Worm (Caenorhabditis elegans) whole organism, L2 larva: ENCODE measurements around the gene B0303.11.

Source experiments
- ZK546.5 ChIP-seq: sonication (generic microtip); optimal IDR thresholded peaks from 2 replicates; lab custom pipeline; 2017; ENCODE audit warnings: missing biosample characterization, missing genetic modification characterization
- egl-27 ChIP-seq: sonication (generic microtip); optimal IDR thresholded peaks from 3 replicates; lab custom pipeline; 2017; ENCODE audit warnings: missing biosample characterization, missing genetic modification reagents, missing genetic modification characterization
- mdl-1 ChIP-seq, 2 experiments: fragments of 150-350 bp in 1 of 2; sonication (generic microtip) in 1 of 2; optimal IDR thresholded peaks; 2 replicates each; lab custom pipeline; 2017; ENCODE audit warnings: missing biosample characterization in 2 of 2, missing genetic modification characterization in 2 of 2
- nhr-25 ChIP-seq: fragments of 150-350 bp; sonication (generic microtip); optimal IDR thresholded peaks from 3 replicates; lab custom pipeline; 2014; ENCODE audit warnings: missing biosample characterization, missing genetic modification characterization
- unc-62 ChIP-seq: fragments of 150-350 bp; optimal IDR thresholded peaks from 2 replicates; lab custom pipeline; 2014; ENCODE audit warnings: missing biosample characterization, missing genetic modification reagents, missing genetic modification characterization

- no peak for TF ChIP-seq egl-27 (tag; lab: Kevin White, UChicago)
- no peak for TF ChIP-seq nhr-25
- TF ChIP-seq ZK546.5 (tag; lab: Kevin White, UChicago), result no peak
- TF ChIP-seq mdl-1 (tag; optimal IDR thresholded peaks at IDR 0.05; lab: Kevin White, UChicago), result no peak
- no peak for TF ChIP-seq unc-62 (GFP tag; lab: Kevin White, UChicago)
These were observed 56.8 kb downstream of the B0303.11 start for ce11 chrIII:8653457-8653856.
